Fruit fly (Drosophila melanogaster) whole organism, prepupa: Measurements from ENCODE around the gene CG1785.

Source experiments
- Blimp-1 ChIP-seq: fragments of 200-800 bp; sonication (Bioruptor generic); optimal IDR thresholded peaks from 3 replicates; lab custom pipeline; 2017; ENCODE audit warnings: missing biosample characterization, missing genetic modification characterization, mild to moderate bottlenecking, moderate library complexity, missing genetic modification reagents
- CG10631 ChIP-seq: fragments of 200-800 bp; sonication (Bioruptor generic); optimal IDR thresholded peaks from 2 replicates; lab custom pipeline; 2016; ENCODE audit warnings: missing biosample characterization, missing genetic modification characterization
- CG10669 ChIP-seq: fragments of 200-800 bp; sonication (Bioruptor generic); optimal IDR thresholded peaks from 3 replicates; lab custom pipeline; 2018; ENCODE audit warnings: missing biosample characterization, mild to moderate bottlenecking, missing genetic modification characterization, moderate library complexity
- CG11294 ChIP-seq: fragments of 200-800 bp; sonication (Bioruptor generic); IDR thresholded peaks from 2 replicates; pipeline ENCODE4 v1.3.6; 2022; ENCODE audit warnings: missing biosample characterization, missing genetic modification characterization
- CG11762 ChIP-seq: fragments of 200-800 bp; sonication (Bioruptor generic); optimal IDR thresholded peaks from 3 replicates; lab custom pipeline; 2016; ENCODE audit warnings: missing biosample characterization, missing genetic modification characterization; ENCODE audit not compliant: insufficient read depth
- CG11902 ChIP-seq: fragments of 200-800 bp; sonication (Bioruptor generic); optimal IDR thresholded peaks from 3 replicates; lab custom pipeline; 2016; ENCODE audit warnings: missing biosample characterization, missing genetic modification characterization
- CG15336 ChIP-seq: fragments of 200-800 bp; sonication (Bioruptor generic); IDR thresholded peaks from 2 replicates; pipeline ENCODE4 v1.3.6; 2022; ENCODE audit warnings: missing biosample characterization, missing genetic modification characterization
- CG1621 ChIP-seq: fragments of 200-800 bp; sonication (Bioruptor generic); optimal IDR thresholded peaks from 3 replicates; lab custom pipeline; 2018; ENCODE audit warnings: missing biosample characterization, mild to moderate bottlenecking, missing genetic modification characterization
- CG16779 ChIP-seq: fragments of 200-800 bp; sonication (Bioruptor generic); optimal IDR thresholded peaks from 3 replicates; lab custom pipeline; 2017; ENCODE audit warnings: missing biosample characterization, mild to moderate bottlenecking, missing genetic modification characterization
- CG3032 ChIP-seq: fragments of 200-800 bp; optimal IDR thresholded peaks from 2 replicates; lab custom pipeline; 2019; ENCODE audit warnings: missing biosample characterization, mild to moderate bottlenecking, missing genetic modification characterization, moderate library complexity
- CG32006 ChIP-seq: fragments of 200-800 bp; sonication (Bioruptor generic); optimal IDR thresholded peaks from 3 replicates; lab custom pipeline; 2017; ENCODE audit warnings: missing biosample characterization, mild to moderate bottlenecking, missing genetic modification characterization
- CG34406 ChIP-seq: fragments of 200-800 bp; sonication (Bioruptor generic); optimal IDR thresholded peaks from 3 replicates; lab custom pipeline; 2016; ENCODE audit warnings: missing biosample characterization, missing genetic modification characterization
- CG3919 ChIP-seq: fragments of 200-800 bp; sonication (Bioruptor generic); optimal IDR thresholded peaks from 3 replicates; lab custom pipeline; 2016; ENCODE audit warnings: missing biosample characterization, missing genetic modification characterization
- CG4318 ChIP-seq: fragments of 200-800 bp; sonication (Bioruptor generic); optimal IDR thresholded peaks from 3 replicates; lab custom pipeline; 2017; ENCODE audit warnings: missing biosample characterization, mild to moderate bottlenecking, missing genetic modification characterization
- CG6163 ChIP-seq: fragments of 200-800 bp; sonication (Bioruptor generic); IDR thresholded peaks from 3 replicates; pipeline ENCODE4 v1.3.6; 2022; ENCODE audit warnings: missing biosample characterization, missing genetic modification characterization
- CG6276 ChIP-seq: fragments of 200-800 bp; sonication (Bioruptor generic); optimal IDR thresholded peaks from 2 replicates; lab custom pipeline; 2017; ENCODE audit warnings: missing biosample characterization, mild to moderate bottlenecking, missing genetic modification characterization
- CG6792 ChIP-seq: fragments of 200-800 bp; sonication (Bioruptor generic); optimal IDR thresholded peaks from 3 replicates; lab custom pipeline; 2016; ENCODE audit warnings: missing biosample characterization, missing genetic modification characterization
- CG6808 ChIP-seq: fragments of 200-800 bp; sonication (Bioruptor generic); optimal IDR thresholded peaks from 3 replicates; lab custom pipeline; 2017; ENCODE audit warnings: missing biosample characterization, missing genetic modification characterization, mild to moderate bottlenecking, moderate library complexity, missing genetic modification reagents
- CG6854 ChIP-seq: fragments of 200-800 bp; sonication (Bioruptor generic); optimal IDR thresholded peaks from 2 replicates; lab custom pipeline; 2017; ENCODE audit warnings: missing biosample characterization, mild to moderate bottlenecking, missing genetic modification characterization
- CG7368 ChIP-seq: fragments of 200-800 bp; sonication (Bioruptor generic); optimal IDR thresholded peaks from 3 replicates; lab custom pipeline; 2016; ENCODE audit warnings: missing biosample characterization, missing genetic modification characterization
- CG8119 ChIP-seq: fragments of 200-800 bp; sonication (Bioruptor generic); IDR thresholded peaks from 3 replicates; pipeline ENCODE4 v1.3.6; 2022; ENCODE audit warnings: missing biosample characterization, missing genetic modification characterization
- CG8319 ChIP-seq: fragments of 200-800 bp; sonication (Bioruptor generic); optimal IDR thresholded peaks from 3 replicates; lab custom pipeline; 2016; ENCODE audit warnings: missing biosample characterization, missing genetic modification characterization
- CG9139 ChIP-seq: fragments of 200-800 bp; sonication (Bioruptor generic); optimal IDR thresholded peaks from 3 replicates; lab custom pipeline; 2017; ENCODE audit warnings: missing biosample characterization, mild to moderate bottlenecking, missing genetic modification characterization
- Eip75B ChIP-seq: fragments of 200-800 bp; sonication (Bioruptor generic); optimal IDR thresholded peaks from 3 replicates; lab custom pipeline; 2016; ENCODE audit warnings: missing biosample characterization, missing genetic modification characterization
- Eip78C ChIP-seq: fragments of 200-800 bp; sonication (Bioruptor generic); peaks from one replicate; lab custom pipeline; 2016; ENCODE audit warnings: missing biosample characterization, missing genetic modification characterization
- Eip93F ChIP-seq: fragments of 200-800 bp; sonication (Bioruptor generic); optimal IDR thresholded peaks from 2 replicates; lab custom pipeline; 2016; ENCODE audit warnings: missing biosample characterization, mild to moderate bottlenecking, missing genetic modification characterization
- Ets96B ChIP-seq: fragments of 200-800 bp; optimal IDR thresholded peaks from 2 replicates; lab custom pipeline; 2019; ENCODE audit warnings: missing biosample characterization, mild to moderate bottlenecking, missing genetic modification characterization, moderate library complexity
- Gug ChIP-seq: fragments of 200-800 bp; sonication (Bioruptor generic); IDR thresholded peaks from 2 replicates; pipeline ENCODE4 v1.3.6; 2022; ENCODE audit warnings: missing biosample characterization, missing genetic modification characterization
- Hr4 ChIP-seq: fragments of 200-800 bp; sonication (Bioruptor generic); optimal IDR thresholded peaks from 3 replicates; lab custom pipeline; 2016; ENCODE audit warnings: missing biosample characterization, missing genetic modification characterization
- Lpt ChIP-seq: fragments of 200-800 bp; sonication (Bioruptor generic); optimal IDR thresholded peaks from 3 replicates; lab custom pipeline; 2016; ENCODE audit warnings: missing biosample characterization, missing genetic modification characterization
- Met ChIP-seq: fragments of 200-800 bp; sonication (Bioruptor generic); optimal IDR thresholded peaks from 3 replicates; lab custom pipeline; 2016; ENCODE audit warnings: missing biosample characterization, missing genetic modification characterization
- Sox14 ChIP-seq: fragments of 200-800 bp; sonication (Bioruptor generic); optimal IDR thresholded peaks from 3 replicates; lab custom pipeline; 2016; ENCODE audit warnings: missing biosample characterization, missing genetic modification characterization
- Sox15 ChIP-seq: fragments of 200-800 bp; sonication (Bioruptor generic); optimal IDR thresholded peaks from 3 replicates; lab custom pipeline; 2016; ENCODE audit warnings: missing biosample characterization, missing genetic modification characterization
- achi ChIP-seq: fragments of 200-800 bp; sonication (Bioruptor generic); optimal IDR thresholded peaks from 3 replicates; lab custom pipeline; 2016; ENCODE audit warnings: missing biosample characterization, missing genetic modification characterization
- acj6 ChIP-seq: fragments of 200-800 bp; sonication (Bioruptor generic); optimal IDR thresholded peaks from 3 replicates; lab custom pipeline; 2016; ENCODE audit warnings: missing biosample characterization, missing genetic modification characterization
- cyc ChIP-seq: fragments of 200-800 bp; sonication (Bioruptor generic); optimal IDR thresholded peaks from 3 replicates; lab custom pipeline; 2016; ENCODE audit warnings: missing biosample characterization, missing genetic modification characterization
- dac ChIP-seq: fragments of 200-800 bp; sonication (Bioruptor generic); optimal IDR thresholded peaks from 2 replicates; lab custom pipeline; 2017; ENCODE audit warnings: missing biosample characterization, mild to moderate bottlenecking, missing genetic modification characterization
- dsx ChIP-seq: fragments of 200-800 bp; optimal IDR thresholded peaks from 3 replicates; lab custom pipeline; 2019; ENCODE audit warnings: missing biosample characterization, mild to moderate bottlenecking, missing genetic modification characterization, moderate library complexity; ENCODE audit not compliant: poor library complexity, severe bottlenecking
- eg ChIP-seq: fragments of 200-800 bp; sonication (Bioruptor generic); IDR thresholded peaks from 3 replicates; pipeline ENCODE4 v1.3.6; 2022; ENCODE audit warnings: missing biosample characterization, missing genetic modification characterization
- esn ChIP-seq: fragments of 200-800 bp; sonication (Bioruptor generic); optimal IDR thresholded peaks from 2 replicates; lab custom pipeline; 2016; ENCODE audit warnings: missing biosample characterization, mild to moderate bottlenecking, missing genetic modification characterization, moderate library complexity
- fd59A ChIP-seq: fragments of 200-800 bp; sonication (Bioruptor generic); optimal IDR thresholded peaks from 2 replicates; lab custom pipeline; 2017; ENCODE audit warnings: missing biosample characterization, mild to moderate bottlenecking, missing genetic modification characterization, missing genetic modification reagents
- fd85E ChIP-seq: fragments of 200-800 bp; sonication (Bioruptor generic); optimal IDR thresholded peaks from 3 replicates; lab custom pipeline; 2016; ENCODE audit warnings: missing biosample characterization, missing genetic modification characterization
- fkh ChIP-seq: fragments of 200-800 bp; sonication (Bioruptor generic); optimal IDR thresholded peaks from 3 replicates; lab custom pipeline; 2017; ENCODE audit warnings: missing biosample characterization, mild to moderate bottlenecking, missing genetic modification characterization, moderate library complexity
- lz ChIP-seq: fragments of 200-800 bp; sonication (Bioruptor generic); optimal IDR thresholded peaks from 3 replicates; lab custom pipeline; 2016; ENCODE audit warnings: missing biosample characterization, missing genetic modification characterization
- net ChIP-seq: fragments of 200-800 bp; sonication (Bioruptor generic); optimal IDR thresholded peaks from 3 replicates; lab custom pipeline; 2016; ENCODE audit warnings: missing biosample characterization, missing genetic modification characterization
- salr ChIP-seq, 2 experiments: fragments of 200-800 bp; sonication (Bioruptor generic); optimal IDR thresholded peaks; 3 replicates each; lab custom pipeline; 2016 to 2018; ENCODE audit warnings: missing biosample characterization in 2 of 2, missing genetic modification characterization in 2 of 2, mild to moderate bottlenecking in 1 of 2
- svp ChIP-seq: fragments of 200-800 bp; sonication (Bioruptor generic); peaks from one replicate; lab custom pipeline; 2016; ENCODE audit warnings: missing biosample characterization, missing genetic modification characterization
- topi ChIP-seq: fragments of 200-800 bp; sonication (Bioruptor generic); optimal IDR thresholded peaks from 3 replicates; lab custom pipeline; 2016; ENCODE audit warnings: missing biosample characterization, missing genetic modification characterization
- vri ChIP-seq: fragments of 200-800 bp; sonication (Bioruptor generic); optimal IDR thresholded peaks from 3 replicates; lab custom pipeline; 2016; ENCODE audit warnings: missing biosample characterization, mild to moderate bottlenecking, missing genetic modification characterization

Gene CG1785

DNA sequence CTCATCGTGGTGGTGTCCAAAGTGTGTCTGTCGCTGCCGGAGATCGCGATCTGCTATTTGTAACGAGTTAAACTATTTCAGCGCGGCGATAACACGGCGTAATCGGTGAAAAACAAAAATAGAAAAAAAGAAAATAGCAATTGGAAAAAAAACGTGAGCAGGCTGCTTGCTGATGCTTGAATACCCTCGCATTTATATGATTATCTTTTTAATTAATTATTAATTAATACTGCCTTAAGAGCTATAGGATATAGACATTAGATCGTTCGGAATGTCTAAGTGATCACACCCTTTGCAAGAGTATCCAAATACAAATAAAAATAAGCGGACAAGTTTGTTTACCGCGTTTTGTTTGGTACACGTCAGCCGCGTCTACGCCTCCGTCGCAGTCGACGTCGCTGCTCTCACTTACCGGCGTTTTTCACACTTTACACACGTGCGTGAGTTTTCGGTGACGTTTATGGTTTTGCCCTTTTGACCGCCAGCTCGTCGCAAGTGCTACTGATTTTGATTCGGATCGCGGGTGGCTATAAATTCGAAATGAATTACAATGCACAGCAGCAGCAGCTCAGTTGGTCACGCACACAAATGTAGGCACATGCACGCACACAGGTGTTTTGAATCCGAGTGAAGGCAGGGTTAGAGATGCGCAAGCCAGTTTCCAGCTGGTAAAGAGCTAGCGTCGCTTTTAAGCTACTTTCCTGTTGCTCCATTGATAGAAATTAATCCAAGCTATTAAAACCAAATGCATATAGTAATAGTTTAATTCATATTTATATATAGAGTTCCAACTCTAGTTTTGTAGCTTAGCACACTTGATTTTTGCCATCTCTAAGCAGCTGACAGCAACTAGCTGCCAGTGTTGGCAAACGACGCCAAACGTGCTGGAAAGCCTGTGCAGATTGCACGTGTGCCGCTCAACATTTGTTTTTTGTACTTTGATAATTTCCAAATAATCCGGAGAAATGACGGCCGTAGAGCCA lies at the start of gene CG1785, which contains the start of gene CG2004:
CG1785 (plus strand) TSS at position 873 of the 983 bp plus-strand sequence.
CG2004 (minus strand) TSS at position 861 of the 983 bp plus-strand sequence.
- peak; percentile 63 for TF ChIP-seq Blimp-1 (GFP tag; lab: Kevin White, UChicago)
- peak; percentile 67 to 77 for TF ChIP-seq salr (GFP tag; optimal IDR thresholded peaks at IDR 0.05; lab: Kevin White, UChicago)
- peak; percentile 92 for TF ChIP-seq eg (GFP tag; lab: Robert Waterston, UW)
- peak; percentile 84 for TF ChIP-seq Sox15 (GFP tag; lab: Kevin White, UChicago)
- TF ChIP-seq Hr4 (GFP tag; lab: Kevin White, UChicago): peak; percentile 86
- peak; percentile 74 for TF ChIP-seq CG1621 (tag; lab: Kevin White, UChicago)
- no peak for TF ChIP-seq CG6854
- TF ChIP-seq CG4318 (GFP tag; lab: Kevin White, UChicago): peak; percentile 81
- TF ChIP-seq acj6 (GFP tag; lab: Kevin White, UChicago): peak; percentile 92
- TF ChIP-seq Ets96B: peak; percentile 84
- no peak for TF ChIP-seq CG16779 (tag; lab: Kevin White, UChicago)
- TF ChIP-seq fkh (GFP tag; lab: Kevin White, UChicago): peak; percentile 92
- TF ChIP-seq fd59A (GFP tag; lab: Kevin White, UChicago): peak; percentile 80
- peak; percentile 87 for TF ChIP-seq CG11294 (GFP tag; lab: Robert Waterston, UW)
- no peak for TF ChIP-seq CG9139 (GFP tag; lab: Kevin White, UChicago)
- TF ChIP-seq CG11902 (GFP tag; lab: Kevin White, UChicago): peak; percentile 82
- peak; percentile 94 for TF ChIP-seq CG6163 (GFP tag; lab: Robert Waterston, UW)
- no peak for TF ChIP-seq dsx (GFP tag; lab: Kevin White, UChicago)
- TF ChIP-seq achi (GFP tag; lab: Kevin White, UChicago): peak; percentile 91
- TF ChIP-seq esn (GFP tag; lab: Kevin White, UChicago): peak; percentile 93
- TF ChIP-seq CG15336 (GFP tag; lab: Robert Waterston, UW): peak; percentile 83
- TF ChIP-seq Met (GFP tag; lab: Kevin White, UChicago): peak; percentile 87
- TF ChIP-seq CG6276 (GFP tag; lab: Kevin White, UChicago): peak; percentile 76
- TF ChIP-seq CG8119 (GFP tag; lab: Robert Waterston, UW): peak; percentile 75
- peak; percentile 83 for TF ChIP-seq CG34406 (GFP tag; lab: Kevin White, UChicago)
- TF ChIP-seq CG6808 (GFP tag; lab: Kevin White, UChicago): peak; percentile 66
- peak; percentile 78 for TF ChIP-seq Lpt (GFP tag; lab: Kevin White, UChicago)
- TF ChIP-seq lz (GFP tag; lab: Kevin White, UChicago): peak; percentile 92
- TF ChIP-seq CG7368 (GFP tag; lab: Kevin White, UChicago): peak; percentile 79
- peak; percentile 88 for TF ChIP-seq CG6792 (GFP tag; lab: Kevin White, UChicago)
- peak; percentile 86 for TF ChIP-seq Sox14 (GFP tag; lab: Kevin White, UChicago)
- peak; percentile 84 for TF ChIP-seq CG10669 (GFP tag; lab: Kevin White, UChicago)
- TF ChIP-seq Eip78C (GFP tag; lab: Kevin White, UChicago): peak; percentile 78
- peak; percentile 82 for TF ChIP-seq CG11762
- peak; percentile 91 for TF ChIP-seq Gug (GFP tag; lab: Robert Waterston, UW)
- TF ChIP-seq CG3032 (tag; lab: Kevin White, UChicago): peak; percentile 87
- TF ChIP-seq topi (GFP tag; lab: Kevin White, UChicago): peak; percentile 89
- peak; percentile 91 for TF ChIP-seq CG3919 (GFP tag; lab: Kevin White, UChicago)
- TF ChIP-seq Eip93F (GFP tag; lab: Kevin White, UChicago): peak; percentile 73
- peak; percentile 73 for TF ChIP-seq CG8319 (GFP tag; lab: Kevin White, UChicago)
- TF ChIP-seq dac (GFP tag; lab: Kevin White, UChicago): peak; percentile 67
- TF ChIP-seq CG32006: peak; percentile 85
- peak; percentile 92 for TF ChIP-seq CG10631 (GFP tag; lab: Kevin White, UChicago)
- TF ChIP-seq net (GFP tag; lab: Kevin White, UChicago): peak; percentile 82
- TF ChIP-seq vri: no peak
- TF ChIP-seq cyc (GFP tag; lab: Kevin White, UChicago): peak; percentile 89
- TF ChIP-seq Eip75B (GFP tag; lab: Kevin White, UChicago): peak; percentile 84
- TF ChIP-seq svp (GFP tag; lab: Kevin White, UChicago): peak; percentile 88
- TF ChIP-seq fd85E (GFP tag; lab: Kevin White, UChicago): peak; percentile 58
